Fruit fly (Drosophila melanogaster) whole organism: ENCODE measurements around the gene Nha1.

Experiments used
- psq ChIP-seq: fragments of >200 bp; optimal IDR thresholded peaks from 2 replicates; lab custom pipeline; 2017
- usp ChIP-seq: fragments of >200 bp; optimal IDR thresholded peaks from 2 replicates; lab custom pipeline; 2017; ENCODE audit warnings: missing biosample characterization, missing genetic modification characterization, mixed read lengths

DNA sequence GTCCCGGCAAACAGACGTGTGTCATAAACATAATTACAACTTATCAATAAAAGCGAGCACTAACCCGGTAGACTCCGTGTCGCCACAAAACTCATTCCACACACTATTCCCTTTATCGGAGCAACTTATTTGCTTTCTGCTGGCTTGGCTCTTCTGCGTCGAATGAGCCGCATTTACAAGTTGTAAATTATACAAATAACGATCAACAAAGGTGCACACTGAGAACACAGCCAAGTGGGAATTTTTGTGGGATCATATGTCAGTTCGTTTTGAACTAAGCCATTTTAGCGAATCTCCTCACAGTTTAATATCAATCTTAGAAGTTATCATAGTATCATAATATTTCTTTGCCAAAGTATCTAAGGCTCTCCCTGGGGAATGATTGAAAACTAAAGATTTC is 51.8 kb downstream of the Nha1 start:
- TF ChIP-seq psq (no peak), usp (GFP tag; lab: Kevin White, UChicago) (no peak)
